Worm (Caenorhabditis elegans): ENCODE measurements around the gene ppm-2.

Gene ppm-2

DNA sequence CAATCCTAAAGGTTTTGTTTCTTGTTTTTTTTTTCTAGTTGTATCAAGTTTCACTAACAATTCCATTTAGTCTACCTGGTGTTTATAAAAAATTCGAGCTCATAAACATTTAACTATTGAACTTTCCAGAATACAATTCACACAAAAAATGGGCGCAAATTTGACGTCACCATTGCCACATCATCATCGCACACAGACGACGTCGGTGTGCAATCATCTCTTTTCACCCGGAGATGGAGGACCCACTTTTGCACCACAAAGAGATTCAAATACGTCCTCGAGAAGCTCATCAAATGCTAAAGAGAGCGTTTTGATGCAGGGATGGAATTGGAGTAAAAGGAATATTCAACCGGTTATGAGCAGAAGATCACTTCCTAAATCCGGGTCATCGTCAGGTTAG, 9.1 kb downstream of the ppm-2 start:
- TF ChIP-seq F33H1.4 (GFP tag; IDR thresholded peaks at IDR 0.05) (no peak), cebp-1 (GFP tag; IDR thresholded peaks at IDR 0.05) (no peak), cebp-1 (tag; optimal IDR thresholded peaks at IDR 0.05) (no peak), gei-17 (GFP tag; optimal IDR thresholded peaks at IDR 0.05) (no peak), B0261.1 (tag; optimal IDR thresholded peaks at IDR 0.05) (no peak), F10E7.11 (tag; optimal IDR thresholded peaks at IDR 0.05) (no peak), ceh-27 (GFP tag; optimal IDR thresholded peaks at IDR 0.05) (peak; percentile 72), ceh-58 (GFP tag; IDR thresholded peaks at IDR 0.05) (no peak), atf-7 (tag; optimal IDR thresholded peaks at IDR 0.05) (no peak)

- TF ChIP-seq cebp-2 (GFP tag; IDR thresholded peaks at IDR 0.05) (no peak), F33H1.4 (GFP tag; IDR thresholded peaks at IDR 0.05) (no peak), egrh-3 (GFP tag; IDR thresholded peaks at IDR 0.05) (no peak), T07F8.4 (tag; optimal IDR thresholded peaks at IDR 0.05) (no peak), D2030.7 (GFP tag; IDR thresholded peaks at IDR 0.05) (no peak), Y79H2A.3 (GFP tag; conservative IDR thresholded peaks at IDR 0.05) (no peak), aptf-2 (GFP tag; conservative IDR thresholded peaks at IDR 0.05) (no peak), B0261.1 (tag; optimal IDR thresholded peaks at IDR 0.05) (no peak), F23B12.7 (tag; optimal IDR thresholded peaks at IDR 0.05; ENCODE audit: insufficient read depth) (no peak), somi-1 (GFP tag; optimal IDR thresholded peaks at IDR 0.05) (no peak), tbx-9 (tag; optimal IDR thresholded peaks at IDR 0.05; ENCODE audit: borderline replicate concordance) (no peak), madf-3 (GFP tag; IDR thresholded peaks at IDR 0.05) (no peak), sdz-38 (tag; optimal IDR thresholded peaks at IDR 0.05) (no peak), rec-8 (tag; optimal IDR thresholded peaks at IDR 0.05) (no peak), nhr-27 (tag; optimal IDR thresholded peaks at IDR 0.05) (no peak), aptf-3 (GFP tag; IDR thresholded peaks at IDR 0.05) (no peak), sptf-2 (GFP tag; optimal IDR thresholded peaks at IDR 0.05) (no peak), ztf-26 (tag; optimal IDR thresholded peaks at IDR 0.05) (no peak), ccch-3 (GFP tag; optimal IDR thresholded peaks at IDR 0.05) (no peak), ekl-4 (GFP tag; IDR thresholded peaks at IDR 0.05) (no peak)
These were observed 15.0 kb downstream of the ppm-2 start, which contains the start of gene T23F11.4 for ce11 chrIII:4665272-4665671. T23F11.4 (minus strand) TSS chrIII:4665372.

ce11 chrIII:4666753-4667400, 16.6 kb downstream of the ppm-2 start:
- no peak for TF ChIP-seq ZK185.1 (tag; optimal IDR thresholded peaks at IDR 0.05; ENCODE audit: poor library complexity, severe bottlenecking)
- peak; percentile 26; the same call in 1 of the 2 replicates for TF ChIP-seq lir-1 (GFP tag; conservative IDR thresholded peaks at IDR 0.05)
- peak; percentile 54; the same call in 1 of the 2 replicates for TF ChIP-seq hmg-1.2 (GFP tag; IDR thresholded peaks at IDR 0.05)
- peak; percentile 86 for TF ChIP-seq ceh-27 (GFP tag; optimal IDR thresholded peaks at IDR 0.05)
- peak; percentile 6 for TF ChIP-seq attf-5 (GFP tag; optimal IDR thresholded peaks at IDR 0.05)
- no peak for TF ChIP-seq lin-40 (tag; optimal IDR thresholded peaks at IDR 0.05)
- TF ChIP-seq egl-18 (GFP tag; IDR thresholded peaks at IDR 0.05) = no peak

DNA sequence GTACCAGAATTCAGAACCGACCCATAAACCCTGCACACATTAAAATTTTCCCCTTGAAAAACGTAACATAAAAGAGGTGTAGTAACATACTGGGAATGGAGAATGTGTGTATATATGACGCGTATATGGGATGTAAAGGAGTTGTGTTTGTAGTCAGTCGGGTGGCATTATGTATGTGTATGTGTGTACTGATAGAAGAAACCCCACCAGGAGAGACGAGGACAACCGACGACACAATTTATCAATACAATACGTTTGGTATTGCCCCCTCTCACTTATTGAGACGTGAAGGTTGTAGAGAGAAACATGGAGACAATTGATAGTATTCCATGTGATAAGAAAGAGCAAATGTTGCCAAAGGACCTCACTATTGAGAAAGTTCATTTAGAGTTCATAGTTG, 17.8 kb downstream of the ppm-2 start:
- no peak for TF ChIP-seq lin-35 (GFP tag; optimal IDR thresholded peaks at IDR 0.05)
- TF ChIP-seq nhr-80 (tag; optimal IDR thresholded peaks at IDR 0.05) = peak; percentile 23
